Worm (Caenorhabditis elegans) whole organism, L4 larva: Measurements from ENCODE around the gene B0001.4.

Experiments used
- R02D3.7 ChIP-seq: fragments of 150-350 bp; sonication (generic microtip); optimal IDR thresholded peaks from 3 replicates; lab custom pipeline; 2014; ENCODE audit warnings: missing biosample characterization, missing genetic modification characterization
- ZK337.2 ChIP-seq: fragments of 200-800 bp; sonication (Bioruptor generic); IDR thresholded peaks from 2 replicates; pipeline ENCODE4 v1.3.6; 2022; ENCODE audit warnings: missing genetic modification reagents, missing genetic modification characterization, missing compliant biosample characterization
- ceh-82 ChIP-seq: sonication (generic microtip); optimal IDR thresholded peaks from 2 replicates; lab custom pipeline; 2017; ENCODE audit warnings: missing biosample characterization, missing genetic modification characterization
- pha-4 ChIP-seq, 2 experiments: fragments of 150-350 bp in 1 of 2; fragments of 200-800 bp in 1 of 2; sonication (Bioruptor generic) in 1 of 2; IDR thresholded peaks in 1 of 2; optimal IDR thresholded peaks in 1 of 2; 2 replicates each; pipeline versions ENCODE4 v1.3.6 to Lab custom; 2014 to 2022; ENCODE audit warnings: missing genetic modification characterization in 2 of 2, missing genetic modification reagents in 2 of 2, missing biosample characterization in 1 of 2, missing compliant biosample characterization in 1 of 2
- spr-1 ChIP-seq: sonication (generic microtip); optimal IDR thresholded peaks from 2 replicates; lab custom pipeline; 2016; ENCODE audit warnings: mild to moderate bottlenecking, missing genetic modification characterization, missing compliant biosample characterization
- zag-1 ChIP-seq: fragments of 150-350 bp; optimal IDR thresholded peaks from 2 replicates; lab custom pipeline; 2014; ENCODE audit warnings: missing biosample characterization, missing genetic modification characterization

B0001.4 gene

DNA sequence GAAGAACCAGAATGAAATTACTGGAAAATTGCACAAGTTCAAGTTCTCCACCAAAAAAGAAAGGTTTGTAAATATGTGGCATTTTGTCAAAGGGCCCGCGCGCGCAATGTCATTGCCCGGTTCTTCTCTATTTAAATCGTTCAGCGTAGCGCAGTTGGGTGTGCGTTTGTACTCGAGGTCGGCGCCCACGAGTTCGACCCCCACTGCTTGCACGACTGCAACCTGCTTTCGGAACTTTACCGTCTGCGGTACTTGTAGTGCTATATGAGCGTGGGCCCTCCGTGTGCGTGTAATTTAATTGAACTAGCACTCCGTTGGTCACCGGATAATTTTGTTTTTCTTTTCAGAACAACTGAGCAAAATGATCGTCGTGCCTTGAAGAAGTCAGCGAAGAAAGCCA, 51.5 kb downstream of the B0001.4 start (continued):
- TF ChIP-seq ZK337.2 (GFP tag; lab: Robert Waterston, UW): peak; percentile 86
- no peak for TF ChIP-seq R02D3.7 (tag; lab: Kevin White, UChicago)
- TF ChIP-seq ceh-82 (tag; lab: Kevin White, UChicago): no peak
- peak; percentile 73 for TF ChIP-seq spr-1 (tag; lab: Kevin White, UChicago)

DNA sequence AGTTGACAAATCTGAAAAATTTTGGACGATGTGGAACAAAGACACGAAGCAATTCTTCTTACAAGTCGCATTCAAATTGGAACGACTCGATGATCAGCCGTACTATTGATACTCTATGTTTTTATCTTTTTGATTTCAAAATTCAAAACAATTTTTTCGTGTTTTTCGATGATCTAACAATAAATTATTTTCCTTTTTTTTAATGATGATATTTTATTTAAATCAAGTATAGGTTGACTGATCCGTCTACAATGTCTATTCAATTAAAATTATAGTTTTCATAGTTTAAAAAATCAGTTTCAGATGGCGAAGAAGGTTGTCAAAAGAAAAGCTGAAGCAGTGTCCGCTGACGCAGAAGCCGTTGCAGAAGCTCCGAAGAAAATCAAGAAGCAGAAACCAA, 52.9 kb downstream of the B0001.4 start, which contains the start of gene rbm-34:
TSS of gene rbm-34 (plus strand) at position 301 of the 400 bp plus-strand sequence.
- 0 out of 2 replicates have a peak, but pooled peaks have one; percentile 41 for TF ChIP-seq pha-4 (GFP tag; IDR thresholded peaks at IDR 0.05; lab: Robert Waterston, UW)
- TF ChIP-seq pha-4 (tag; optimal IDR thresholded peaks at IDR 0.05; lab: Kevin White, UChicago): no peak
- no peak for TF ChIP-seq zag-1 (tag; lab: Kevin White, UChicago)
